Worm (Caenorhabditis elegans) whole organism, late embryonic: ENCODE data around the gene icd-1.

ENCODE experiments used
- K02D7.2 ChIP-seq: sonication (generic microtip); optimal IDR thresholded peaks from 2 replicates; lab custom pipeline; 2017; ENCODE audit warnings: mild to moderate bottlenecking, missing genetic modification characterization, missing compliant biosample characterization
- T23F11.4 ChIP-seq: fragments of 200-800 bp; sonication (Bioruptor generic); optimal IDR thresholded peaks from 2 replicates; lab custom pipeline; 2018; ENCODE audit warnings: mild to moderate bottlenecking, missing genetic modification characterization, missing compliant biosample characterization
- Y22D7AL.16 ChIP-seq: sonication (generic microtip); optimal IDR thresholded peaks from 2 replicates; lab custom pipeline; 2016; ENCODE audit warnings: missing genetic modification characterization, missing compliant biosample characterization
- ahr-1 ChIP-seq: sonication (generic microtip); optimal IDR thresholded peaks from 2 replicates; lab custom pipeline; 2016; ENCODE audit warnings: missing genetic modification characterization, missing compliant biosample characterization
- ama-1 ChIP-seq: fragments of 150-350 bp; optimal IDR thresholded peaks from 2 replicates; lab custom pipeline; 2014
- ceh-18 ChIP-seq: sonication (generic microtip); optimal IDR thresholded peaks from 2 replicates; lab custom pipeline; 2016; ENCODE audit warnings: missing genetic modification characterization, missing compliant biosample characterization
- ceh-19 ChIP-seq: fragments of 200-800 bp; sonication (Bioruptor generic); optimal IDR thresholded peaks from 2 replicates; lab custom pipeline; 2018; ENCODE audit warnings: mild to moderate bottlenecking, missing genetic modification characterization, missing compliant biosample characterization
- ceh-22 ChIP-seq: sonication (generic microtip); optimal IDR thresholded peaks from 2 replicates; lab custom pipeline; 2017; ENCODE audit warnings: missing biosample characterization, missing genetic modification characterization
- ceh-24 ChIP-seq: sonication (generic microtip); optimal IDR thresholded peaks from 2 replicates; lab custom pipeline; 2016; ENCODE audit warnings: mild to moderate bottlenecking, missing genetic modification characterization, missing compliant biosample characterization
- ceh-30 ChIP-seq: fragments of 150-350 bp; optimal IDR thresholded peaks from 2 replicates; lab custom pipeline; 2014; ENCODE audit warnings: missing biosample characterization, missing genetic modification characterization
- ceh-31 ChIP-seq: sonication (generic microtip); optimal IDR thresholded peaks from 2 replicates; lab custom pipeline; 2016; ENCODE audit warnings: missing genetic modification characterization, missing compliant biosample characterization
- ceh-34 ChIP-seq: sonication (generic microtip); optimal IDR thresholded peaks from 2 replicates; lab custom pipeline; 2016; ENCODE audit warnings: mild to moderate bottlenecking, missing genetic modification characterization, missing compliant biosample characterization
- ceh-48 ChIP-seq: sonication (generic microtip); optimal IDR thresholded peaks from 2 replicates; lab custom pipeline; 2016; ENCODE audit warnings: missing genetic modification characterization, inconsistent platforms, missing compliant biosample characterization
- ceh-6 ChIP-seq: fragments of 200-800 bp; sonication (Bioruptor generic); optimal IDR thresholded peaks from 2 replicates; lab custom pipeline; 2018; ENCODE audit warnings: mild to moderate bottlenecking, missing genetic modification characterization, missing compliant biosample characterization
- che-1 ChIP-seq: sonication (generic microtip); optimal IDR thresholded peaks from 2 replicates; lab custom pipeline; 2016; ENCODE audit warnings: mild to moderate bottlenecking, missing genetic modification characterization, missing compliant biosample characterization
- dmd-4 ChIP-seq: sonication (generic microtip); optimal IDR thresholded peaks from 2 replicates; lab custom pipeline; 2016; ENCODE audit warnings: borderline replicate concordance, missing genetic modification characterization, missing compliant biosample characterization
- dve-1 ChIP-seq: sonication (generic microtip); optimal IDR thresholded peaks from 2 replicates; lab custom pipeline; 2017; ENCODE audit warnings: antibody characterized with exemption, mild to moderate bottlenecking, missing genetic modification characterization, missing compliant biosample characterization
- elt-2 ChIP-seq: sonication (generic microtip); optimal IDR thresholded peaks from 2 replicates; lab custom pipeline; 2016; ENCODE audit warnings: missing genetic modification reagents, missing genetic modification characterization, missing compliant biosample characterization
- elt-4 ChIP-seq: sonication (generic microtip); optimal IDR thresholded peaks from 2 replicates; lab custom pipeline; 2016; ENCODE audit warnings: missing genetic modification characterization, missing compliant biosample characterization
- fkh-6 ChIP-seq: sonication (generic microtip); optimal IDR thresholded peaks from 2 replicates; lab custom pipeline; 2016; ENCODE audit warnings: missing genetic modification characterization, missing compliant biosample characterization
- gmeb-2 ChIP-seq: sonication (generic microtip); optimal IDR thresholded peaks from 2 replicates; lab custom pipeline; 2016; ENCODE audit warnings: missing genetic modification characterization, inconsistent platforms, missing compliant biosample characterization
- hlh-6 ChIP-seq: sonication (generic microtip); optimal IDR thresholded peaks from 2 replicates; lab custom pipeline; 2016; ENCODE audit warnings: missing genotype, missing genetic modification characterization, missing compliant biosample characterization
- hlh-8 ChIP-seq: sonication (generic microtip); optimal IDR thresholded peaks from 2 replicates; lab custom pipeline; 2016; ENCODE audit warnings: missing genotype, missing genetic modification characterization, missing compliant biosample characterization
- lim-6 ChIP-seq: sonication (generic microtip); optimal IDR thresholded peaks from 2 replicates; lab custom pipeline; 2016; ENCODE audit warnings: missing genetic modification characterization, missing compliant biosample characterization
- lin-11 ChIP-seq: fragments of 200-800 bp; sonication (Bioruptor generic); optimal IDR thresholded peaks from 2 replicates; lab custom pipeline; 2018; ENCODE audit warnings: mild to moderate bottlenecking, missing genetic modification characterization, missing compliant biosample characterization
- madf-2 ChIP-seq: sonication (generic microtip); optimal IDR thresholded peaks from 2 replicates; lab custom pipeline; 2017; ENCODE audit warnings: missing genetic modification characterization, missing compliant biosample characterization
- nfya-1 ChIP-seq: sonication (generic microtip); optimal IDR thresholded peaks from 2 replicates; lab custom pipeline; 2017; ENCODE audit warnings: missing genetic modification characterization, mild to moderate bottlenecking, missing compliant biosample characterization, antibody characterized with exemption, moderate library complexity
- nhr-232 ChIP-seq: sonication (generic microtip); optimal IDR thresholded peaks from 2 replicates; lab custom pipeline; 2016; ENCODE audit warnings: missing genetic modification characterization, missing compliant biosample characterization
- odd-2 ChIP-seq: sonication (generic microtip); optimal IDR thresholded peaks from 2 replicates; lab custom pipeline; 2017; ENCODE audit warnings: antibody characterized with exemption, mild to moderate bottlenecking, missing genetic modification characterization, missing compliant biosample characterization
- pag-3 ChIP-seq: sonication (generic microtip); optimal IDR thresholded peaks from 2 replicates; lab custom pipeline; 2016; ENCODE audit warnings: missing compliant biosample characterization, missing genetic modification characterization, borderline replicate concordance
- pat-9 ChIP-seq: fragments of 200-800 bp; sonication (Bioruptor generic); optimal IDR thresholded peaks from 2 replicates; lab custom pipeline; 2018; ENCODE audit warnings: mild to moderate bottlenecking, missing genetic modification characterization, moderate library complexity, missing compliant biosample characterization
- pax-1 ChIP-seq: fragments of 150-350 bp; optimal IDR thresholded peaks from 2 replicates; lab custom pipeline; 2014; ENCODE audit warnings: missing biosample characterization, missing genetic modification characterization
- pha-2 ChIP-seq: sonication (generic microtip); optimal IDR thresholded peaks from 2 replicates; lab custom pipeline; 2017; ENCODE audit warnings: mild to moderate bottlenecking, missing genetic modification characterization, missing compliant biosample characterization
- pha-4 ChIP-seq: fragments of 150-350 bp; optimal IDR thresholded peaks from 2 replicates; lab custom pipeline; 2018; ENCODE audit warnings: missing biosample characterization, missing genetic modification reagents, missing genetic modification characterization
- pros-1 ChIP-seq: fragments of 150-350 bp; optimal IDR thresholded peaks from 2 replicates; lab custom pipeline; 2014; ENCODE audit warnings: missing biosample characterization, missing genetic modification reagents, missing genetic modification characterization
- ref-2 ChIP-seq: sonication (generic microtip); optimal IDR thresholded peaks from 2 replicates; lab custom pipeline; 2016; ENCODE audit warnings: missing genetic modification characterization, missing compliant biosample characterization
- rnt-1 ChIP-seq: sonication (generic microtip); optimal IDR thresholded peaks from 2 replicates; lab custom pipeline; 2016; ENCODE audit warnings: missing genetic modification characterization, missing compliant biosample characterization
- sdc-2 ChIP-seq: sonication (generic microtip); optimal IDR thresholded peaks from 2 replicates; lab custom pipeline; 2016; ENCODE audit warnings: missing genotype, missing genetic modification characterization, missing compliant biosample characterization
- sox-2 ChIP-seq: fragments of 200-800 bp; sonication (Bioruptor generic); IDR thresholded peaks from 2 replicates; pipeline ENCODE4 v1.3.6; 2022; ENCODE audit warnings: missing genetic modification reagents, missing genetic modification characterization, missing compliant biosample characterization
- syd-9 ChIP-seq: sonication (generic microtip); optimal IDR thresholded peaks from 2 replicates; lab custom pipeline; 2016; ENCODE audit warnings: mild to moderate bottlenecking, missing genetic modification characterization, moderate library complexity, missing compliant biosample characterization
- tbx-2 ChIP-seq: sonication (generic microtip); optimal IDR thresholded peaks from 2 replicates; lab custom pipeline; 2016; ENCODE audit warnings: missing genetic modification characterization, missing compliant biosample characterization
- tbx-7 ChIP-seq: sonication (generic microtip); optimal IDR thresholded peaks from 2 replicates; lab custom pipeline; 2016; ENCODE audit warnings: missing genotype, missing genetic modification characterization, missing compliant biosample characterization
- unc-86 ChIP-seq: sonication (generic microtip); optimal IDR thresholded peaks from 2 replicates; lab custom pipeline; 2016; ENCODE audit warnings: missing genetic modification characterization, missing compliant biosample characterization
- zip-5 ChIP-seq: sonication (generic microtip); optimal IDR thresholded peaks from 2 replicates; lab custom pipeline; 2016; ENCODE audit warnings: missing genetic modification characterization, missing compliant biosample characterization

Gene icd-1

ce11 chrII:6592251-6592650, 3.8 kb upstream of the icd-1 start, which contains the start of gene C56C10.9:
Gene C56C10.9 (minus strand): TSS chrII:6592351.
- TF ChIP-seq che-1 (tag; lab: Kevin White, UChicago) = no peak
- no peak for TF ChIP-seq ceh-30
- no peak for TF ChIP-seq pax-1 (tag; lab: Kevin White, UChicago)
- TF ChIP-seq T23F11.4 (GFP tag; lab: Kevin White, UChicago) = no peak
- TF ChIP-seq hlh-6 (tag; lab: Kevin White, UChicago) = no peak
- no peak for TF ChIP-seq rnt-1 (tag; lab: Kevin White, UChicago)
- TF ChIP-seq ceh-22 = no peak
- TF ChIP-seq lim-6 (tag; lab: Kevin White, UChicago) = no peak
- no peak for TF ChIP-seq lin-11 (tag; lab: Kevin White, UChicago)
- no peak for TF ChIP-seq pros-1
- TF ChIP-seq ceh-6 (GFP tag; lab: Kevin White, UChicago) = no peak
- no peak for TF ChIP-seq pha-2 (tag; lab: Kevin White, UChicago)
- no peak for TF ChIP-seq hlh-8
- TF ChIP-seq ceh-24 (tag; lab: Kevin White, UChicago) = no peak
- no peak for TF ChIP-seq sox-2 (GFP tag; lab: Robert Waterston, UW)
- no peak for TF ChIP-seq zip-5 (tag; lab: Kevin White, UChicago)

ce11 chrII:6591000-6591399, 2.5 kb upstream of the icd-1 start:
- TF ChIP-seq ceh-19 (no peak), ama-1 (lab: Kevin White, UChicago) (no peak), pha-4 (tag; lab: Kevin White, UChicago) (no peak), Y22D7AL.16 (tag; lab: Kevin White, UChicago) (no peak), K02D7.2 (tag; lab: Kevin White, UChicago) (no peak), madf-2 (tag; lab: Kevin White, UChicago) (no peak), gmeb-2 (tag; lab: Kevin White, UChicago) (no peak), nfya-1 (no peak), ahr-1 (tag; lab: Kevin White, UChicago) (no peak), dmd-4 (tag; lab: Kevin White, UChicago) (no peak), ceh-18 (tag; lab: Kevin White, UChicago) (no peak), dve-1 (tag; lab: Kevin White, UChicago) (no peak), pag-3 (tag; lab: Kevin White, UChicago) (no peak), sdc-2 (tag; lab: Kevin White, UChicago) (no peak), odd-2 (tag; lab: Kevin White, UChicago) (no peak), elt-2 (tag; lab: Kevin White, UChicago) (no peak), unc-86 (tag; lab: Kevin White, UChicago) (no peak), ref-2 (tag; lab: Kevin White, UChicago) (no peak)

ce11 chrII:6589408-6589807, 953 bp upstream of the icd-1 start, which contains the start of gene vps-32.1:
Gene vps-32.1 (plus strand): TSS chrII:6589708.
- no peak for TF ChIP-seq dve-1 (tag; lab: Kevin White, UChicago)
- TF ChIP-seq pha-4 (tag; lab: Kevin White, UChicago) = no peak
- TF ChIP-seq ceh-22 = no peak
- TF ChIP-seq ceh-34 (tag; lab: Kevin White, UChicago) = no peak
- TF ChIP-seq elt-4 = no peak
- TF ChIP-seq syd-9 (tag; lab: Kevin White, UChicago) = no peak
- no peak for TF ChIP-seq tbx-2 (tag; lab: Kevin White, UChicago)
- no peak for TF ChIP-seq lin-11 (tag; lab: Kevin White, UChicago)
- TF ChIP-seq pax-1 (tag; lab: Kevin White, UChicago) = no peak
- no peak for TF ChIP-seq ceh-24 (tag; lab: Kevin White, UChicago)
- TF ChIP-seq pat-9 (tag; lab: Kevin White, UChicago) = no peak
- no peak for TF ChIP-seq tbx-7 (tag; lab: Kevin White, UChicago)
- TF ChIP-seq hlh-6 (tag; lab: Kevin White, UChicago) = no peak
- TF ChIP-seq ceh-31 = no peak
- TF ChIP-seq fkh-6 = no peak
- no peak for TF ChIP-seq ceh-18 (tag; lab: Kevin White, UChicago)
- no peak for TF ChIP-seq nhr-232 (tag; lab: Kevin White, UChicago)
- no peak for TF ChIP-seq ceh-48
- no peak for TF ChIP-seq ref-2 (tag; lab: Kevin White, UChicago)
- no peak for TF ChIP-seq sdc-2 (tag; lab: Kevin White, UChicago)
